Fruit fly (Drosophila melanogaster) whole organism, embryonic: ENCODE measurements around the gene CG13031.

Experiments used
- B-H1 ChIP-seq: fragments of 200-800 bp; sonication (Bioruptor generic); IDR thresholded peaks from 3 replicates; pipeline ENCODE4 v1.3.6; 2022; ENCODE audit warnings: missing biosample characterization, missing genetic modification characterization
- Blimp-1 ChIP-seq: fragments of 200-800 bp; sonication (Bioruptor generic); optimal IDR thresholded peaks from 3 replicates; lab custom pipeline; 2018; ENCODE audit warnings: missing biosample characterization, missing genetic modification characterization, mild to moderate bottlenecking, moderate library complexity, missing genetic modification reagents
- CG12769 ChIP-seq: fragments of 200-800 bp; sonication (Bioruptor generic); optimal IDR thresholded peaks from 2 replicates; lab custom pipeline; 2019; ENCODE audit warnings: missing biosample characterization, mild to moderate bottlenecking, missing genetic modification characterization, moderate library complexity
- CG15269 ChIP-seq: fragments of 200-800 bp; sonication (Bioruptor generic); optimal IDR thresholded peaks from 2 replicates; lab custom pipeline; 2018; ENCODE audit warnings: missing biosample characterization, mild to moderate bottlenecking, missing genetic modification characterization, moderate library complexity
- CG15514 ChIP-seq: fragments of 200-800 bp; sonication (Bioruptor generic); optimal IDR thresholded peaks from 3 replicates; lab custom pipeline; 2017; ENCODE audit warnings: missing biosample characterization, missing genetic modification characterization, mild to moderate bottlenecking, moderate library complexity, missing genetic modification reagents
- CG16815 ChIP-seq: fragments of 200-800 bp; sonication (Bioruptor generic); optimal IDR thresholded peaks from 3 replicates; lab custom pipeline; 2017; ENCODE audit warnings: missing biosample characterization, mild to moderate bottlenecking, missing genetic modification characterization
- CG17829 ChIP-seq: fragments of 200-800 bp; optimal IDR thresholded peaks from 2 replicates; lab custom pipeline; 2019; ENCODE audit warnings: missing biosample characterization, mild to moderate bottlenecking, missing genetic modification characterization, moderate library complexity
- CG2120 ChIP-seq: fragments of 200-800 bp; sonication (Bioruptor generic); optimal IDR thresholded peaks from 3 replicates; lab custom pipeline; 2016; ENCODE audit warnings: missing biosample characterization, missing genetic modification characterization
- CG2129 ChIP-seq: fragments of 200-800 bp; sonication (Bioruptor generic); IDR thresholded peaks from 2 replicates; pipeline ENCODE4 v1.3.6; 2022; ENCODE audit warnings: missing biosample characterization, missing genetic modification characterization; ENCODE audit not compliant: partially characterized antibody
- CG3065 ChIP-seq: fragments of 200-800 bp; sonication (Bioruptor generic); optimal IDR thresholded peaks from 2 replicates; lab custom pipeline; 2016; ENCODE audit warnings: missing biosample characterization, missing genetic modification characterization
- CG31224 ChIP-seq: fragments of 200-800 bp; sonication (Bioruptor generic); IDR thresholded peaks from 2 replicates; pipeline ENCODE4 v1.3.6; 2022; ENCODE audit warnings: missing biosample characterization, missing genetic modification characterization
- CG31388 ChIP-seq: fragments of 200-800 bp; sonication (Bioruptor generic); optimal IDR thresholded peaks from 2 replicates; lab custom pipeline; 2016; ENCODE audit warnings: missing biosample characterization, missing genetic modification characterization
- CG3163 ChIP-seq: fragments of 200-800 bp; sonication (Bioruptor generic); optimal IDR thresholded peaks from 3 replicates; lab custom pipeline; 2016; ENCODE audit warnings: missing biosample characterization, missing genetic modification characterization
- CG33213 ChIP-seq: fragments of 200-800 bp; sonication (Bioruptor generic); optimal IDR thresholded peaks from 3 replicates; lab custom pipeline; 2016; ENCODE audit warnings: missing biosample characterization, missing genetic modification characterization
- CG34422 ChIP-seq: fragments of 200-800 bp; sonication (Bioruptor generic); IDR thresholded peaks from 3 replicates; pipeline ENCODE4 v1.3.6; 2022; ENCODE audit warnings: missing biosample characterization, missing genetic modification characterization
- CG3726 ChIP-seq: fragments of 200-800 bp; sonication (Bioruptor generic); IDR thresholded peaks from 3 replicates; pipeline ENCODE4, ENCODE4 v1.3.6; 2022; ENCODE audit warnings: missing biosample characterization, missing genetic modification characterization
- CG4707 ChIP-seq: fragments of 200-800 bp; sonication (Bioruptor generic); optimal IDR thresholded peaks from 2 replicates; lab custom pipeline; 2018; ENCODE audit warnings: missing biosample characterization, mild to moderate bottlenecking, missing genetic modification characterization, moderate library complexity
- CG4730 ChIP-seq: fragments of 200-800 bp; sonication (Bioruptor generic); IDR thresholded peaks from 2 replicates; pipeline ENCODE4 v1.3.6; 2022; ENCODE audit warnings: missing biosample characterization, missing genetic modification characterization
- CG6689 ChIP-seq: fragments of 200-800 bp; sonication (Bioruptor generic); IDR thresholded peaks from 2 replicates; pipeline ENCODE4 v1.3.6; 2022; ENCODE audit warnings: missing biosample characterization, missing genetic modification characterization
- CG8359 ChIP-seq: fragments of 200-800 bp; sonication (Bioruptor generic); optimal IDR thresholded peaks from 2 replicates; lab custom pipeline; 2017; ENCODE audit warnings: missing biosample characterization, mild to moderate bottlenecking, missing genetic modification characterization, borderline replicate concordance
- CG9797 ChIP-seq: fragments of 200-800 bp; sonication (Bioruptor generic); optimal IDR thresholded peaks from 3 replicates; lab custom pipeline; 2018; ENCODE audit warnings: missing biosample characterization, mild to moderate bottlenecking, missing genetic modification characterization
- CkIIα-i1 ChIP-seq: fragments of 200-800 bp; sonication (Bioruptor generic); IDR thresholded peaks from 2 replicates; pipeline ENCODE4 v1.3.6; 2022; ENCODE audit warnings: missing biosample characterization, missing genetic modification characterization
- ERR ChIP-seq: fragments of 200-800 bp; sonication (Bioruptor generic); optimal IDR thresholded peaks from 2 replicates; lab custom pipeline; 2016; ENCODE audit warnings: missing biosample characterization, missing genetic modification characterization
- Fer2 ChIP-seq: fragments of 200-800 bp; sonication (Bioruptor generic); optimal IDR thresholded peaks from 2 replicates; lab custom pipeline; 2018; ENCODE audit warnings: missing biosample characterization, mild to moderate bottlenecking, missing genetic modification characterization, moderate library complexity
- HLH3B ChIP-seq: fragments of 200-800 bp; sonication (Bioruptor generic); IDR thresholded peaks from 2 replicates; pipeline ENCODE4 v1.3.6; 2022; ENCODE audit warnings: missing biosample characterization, missing genetic modification characterization
- Jarid2 ChIP-seq: fragments of 200-800 bp; sonication (Bioruptor generic); optimal IDR thresholded peaks from 3 replicates; lab custom pipeline; 2017; ENCODE audit warnings: mild to moderate bottlenecking, missing biosample characterization, missing genetic modification reagents, missing genetic modification characterization
- Mad ChIP-seq: fragments of 200-800 bp; sonication (Bioruptor generic); optimal IDR thresholded peaks from 2 replicates; lab custom pipeline; 2016; ENCODE audit warnings: missing biosample characterization, missing genetic modification characterization
- Mes4 ChIP-seq: fragments of 200-800 bp; sonication (Bioruptor generic); optimal IDR thresholded peaks from 2 replicates; lab custom pipeline; 2016; ENCODE audit warnings: missing biosample characterization, missing genetic modification characterization
- NC2β ChIP-seq: fragments of 200-800 bp; sonication (Bioruptor generic); optimal IDR thresholded peaks from 2 replicates; lab custom pipeline; 2016; ENCODE audit warnings: missing biosample characterization, missing genetic modification characterization
- Sry-β ChIP-seq: fragments of 200-800 bp; sonication (Bioruptor generic); optimal IDR thresholded peaks from 2 replicates; lab custom pipeline; 2018; ENCODE audit warnings: missing biosample characterization, mild to moderate bottlenecking, missing genetic modification characterization, moderate library complexity
- YL-1 ChIP-seq: fragments of 200-800 bp; sonication (Bioruptor generic); optimal IDR thresholded peaks from 3 replicates; lab custom pipeline; 2017; ENCODE audit warnings: missing biosample characterization, mild to moderate bottlenecking, missing genetic modification characterization
- ash1 ChIP-seq: fragments of 200-800 bp; sonication (Bioruptor generic); optimal IDR thresholded peaks from 2 replicates; lab custom pipeline; 2018; ENCODE audit warnings: missing biosample characterization, mild to moderate bottlenecking, missing genetic modification characterization
- bbx ChIP-seq: fragments of 200-800 bp; sonication (Bioruptor generic); IDR thresholded peaks from 2 replicates; pipeline ENCODE4 v1.3.6; 2022; ENCODE audit warnings: missing biosample characterization, missing genetic modification characterization; ENCODE audit not compliant: partially characterized antibody
- chif ChIP-seq, 2 experiments: fragments of 200-800 bp; sonication (Bioruptor generic); optimal IDR thresholded peaks; 3 replicates each; lab custom pipeline; 2016; ENCODE audit warnings: missing biosample characterization in 2 of 2, missing genetic modification characterization in 2 of 2
- dmrt11E ChIP-seq: fragments of 200-800 bp; sonication (Bioruptor generic); optimal IDR thresholded peaks from 3 replicates; lab custom pipeline; 2018; ENCODE audit warnings: missing biosample characterization, mild to moderate bottlenecking, missing genetic modification characterization, moderate library complexity
- emc ChIP-seq: fragments of 200-800 bp; sonication (Bioruptor generic); optimal IDR thresholded peaks from 2 replicates; lab custom pipeline; 2016; ENCODE audit warnings: missing biosample characterization, missing genetic modification characterization
- en ChIP-seq: fragments of 200-800 bp; sonication (Bioruptor generic); optimal IDR thresholded peaks from 2 replicates; lab custom pipeline; 2016; ENCODE audit warnings: missing biosample characterization, missing genetic modification characterization
- gt ChIP-seq: fragments of 200-800 bp; sonication (Bioruptor generic); IDR thresholded peaks from 2 replicates; pipeline ENCODE4 v1.3.6; 2022; ENCODE audit warnings: missing biosample characterization, missing genetic modification characterization
- hbn ChIP-seq: fragments of 200-800 bp; sonication (Bioruptor generic); IDR thresholded peaks from 2 replicates; pipeline ENCODE4 v1.3.6; 2022; ENCODE audit warnings: missing biosample characterization, missing genetic modification characterization; ENCODE audit not compliant: partially characterized antibody
- jigr1 ChIP-seq: fragments of 200-800 bp; sonication (Bioruptor generic); IDR thresholded peaks from 3 replicates; pipeline ENCODE4 v1.3.6; 2022; ENCODE audit warnings: missing biosample characterization, missing genetic modification characterization
- kay ChIP-seq: fragments of 200-800 bp; sonication (Bioruptor generic); optimal IDR thresholded peaks from 2 replicates; lab custom pipeline; 2016; ENCODE audit warnings: missing biosample characterization, missing genetic modification characterization
- nmo ChIP-seq: fragments of 200-800 bp; sonication (Bioruptor generic); optimal IDR thresholded peaks from 2 replicates; lab custom pipeline; 2018; ENCODE audit warnings: missing biosample characterization, mild to moderate bottlenecking, missing genetic modification characterization, moderate library complexity
- odd ChIP-seq: fragments of 200-800 bp; sonication (Bioruptor generic); optimal IDR thresholded peaks from 2 replicates; lab custom pipeline; 2017; ENCODE audit warnings: missing biosample characterization, mild to moderate bottlenecking, missing genetic modification characterization
- row ChIP-seq: fragments of 200-800 bp; sonication (Bioruptor generic); IDR thresholded peaks from 3 replicates; pipeline ENCODE4 v1.3.6; 2022; ENCODE audit warnings: missing biosample characterization, missing genetic modification characterization
- slbo ChIP-seq: fragments of 200-800 bp; sonication (Bioruptor generic); IDR thresholded peaks from 2 replicates; pipeline ENCODE4 v1.3.6; 2022; ENCODE audit warnings: missing biosample characterization, missing genetic modification characterization
- slp2 ChIP-seq: fragments of 200-800 bp; sonication (Bioruptor generic); optimal IDR thresholded peaks from 2 replicates; lab custom pipeline; 2016; ENCODE audit warnings: missing biosample characterization, missing genetic modification characterization
- sr ChIP-seq: fragments of 200-800 bp; sonication (Bioruptor generic); IDR thresholded peaks from 3 replicates; pipeline ENCODE4 v1.3.6; 2022; ENCODE audit warnings: missing biosample characterization, missing genetic modification characterization
- stwl ChIP-seq: fragments of 200-800 bp; sonication (Bioruptor generic); optimal IDR thresholded peaks from 3 replicates; lab custom pipeline; 2018; ENCODE audit warnings: missing biosample characterization, mild to moderate bottlenecking, missing genetic modification characterization, moderate library complexity
- tna ChIP-seq: fragments of 200-800 bp; sonication (Bioruptor generic); IDR thresholded peaks from 2 replicates; pipeline ENCODE4 v1.3.6; 2022; ENCODE audit warnings: missing biosample characterization, missing genetic modification characterization; ENCODE audit not compliant: partially characterized antibody
- tx ChIP-seq: fragments of 200-800 bp; sonication (Bioruptor generic); optimal IDR thresholded peaks from 2 replicates; lab custom pipeline; 2016; ENCODE audit warnings: missing biosample characterization, missing genetic modification characterization

CG13031 gene

DNA sequence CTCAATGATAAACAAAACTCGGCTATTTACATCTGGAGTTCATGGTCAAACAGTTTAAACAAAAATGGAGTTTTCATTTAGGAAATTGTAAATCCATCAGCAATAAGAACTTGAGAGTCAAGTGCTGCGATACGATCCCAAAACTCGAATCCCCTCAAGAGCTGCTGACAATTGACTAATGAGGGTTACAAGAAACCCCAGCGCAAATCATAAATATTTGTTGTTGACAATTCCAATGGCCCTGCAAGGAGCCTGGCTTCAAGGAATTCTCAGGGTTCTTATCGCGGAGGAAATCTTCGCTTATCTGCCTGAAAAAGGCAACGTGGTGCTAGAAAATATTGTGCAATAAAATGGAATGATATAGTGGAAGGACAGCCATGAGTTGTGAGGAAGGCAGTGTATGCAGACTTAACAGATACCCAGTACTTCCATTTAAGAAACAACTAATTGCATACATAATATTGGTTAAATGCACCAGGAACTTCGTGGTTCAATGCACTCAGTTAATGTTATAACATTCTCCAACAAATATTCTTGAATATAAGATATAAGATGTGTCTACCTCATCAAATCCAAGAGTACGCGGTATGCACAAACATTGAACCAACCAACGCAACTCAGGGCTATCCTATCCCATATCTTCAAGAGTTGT lies 43.5 kb downstream of the CG13031 start (continued):
- TF ChIP-seq CG3163 (GFP tag; lab: Kevin White, UChicago) (no peak), hbn (GFP tag; lab: Robert Waterston, UW) (no peak), bbx (GFP tag; lab: Robert Waterston, UW) (no peak), CG4707 (no peak), CG8359 (GFP tag; lab: Kevin White, UChicago) (no peak), ERR (GFP tag; lab: Kevin White, UChicago) (no peak), CG3726 (GFP tag; lab: Robert Waterston, UW) (no peak), chif (GFP tag; optimal IDR thresholded peaks at IDR 0.05; lab: Kevin White, UChicago) (peak; percentile 12 to 36), CG31388 (no peak), Sry-β (no peak), Fer2 (no peak), CG3065 (no peak), CG15514 (GFP tag; lab: Kevin White, UChicago) (no peak), gt (GFP tag; lab: Robert Waterston, UW) (no peak; the same call in 1 of the 2 replicates), CG34422 (GFP tag; lab: Robert Waterston, UW) (no peak), CG2120 (GFP tag; lab: Kevin White, UChicago) (no peak), CG4730 (peak; percentile 36; the same call in 1 of the 2 replicates), row (GFP tag; lab: Robert Waterston, UW) (peak; percentile 77), HLH3B (GFP tag; lab: Robert Waterston, UW) (peak; percentile 40; the same call in 1 of the 2 replicates), en (GFP tag; lab: Kevin White, UChicago) (no peak), CG6689 (peak; percentile 66), CG31224 (no peak), tna (GFP tag; lab: Robert Waterston, UW) (peak; percentile 24; the same call in 1 of the 2 replicates), ash1 (no peak), CG16815 (peak; percentile 40), slbo (GFP tag; lab: Robert Waterston, UW) (peak; percentile 9; the same call in 1 of the 2 replicates), slp2 (GFP tag; lab: Kevin White, UChicago) (no peak), CkIIα-i1 (GFP tag; lab: Robert Waterston, UW) (no peak), sr (no peak), CG2129 (no peak), stwl (tag; lab: Kevin White, UChicago) (no peak), Mad (GFP tag; lab: Kevin White, UChicago) (peak; percentile 29), jigr1 (GFP tag; lab: Robert Waterston, UW) (no peak), odd (GFP tag; lab: Kevin White, UChicago) (no peak), tx (no peak), Mes4 (GFP tag; lab: Kevin White, UChicago) (no peak), CG15269 (no peak), NC2β (GFP tag; lab: Kevin White, UChicago) (peak; percentile 28), emc (GFP tag; lab: Kevin White, UChicago) (no peak), kay (GFP tag; lab: Kevin White, UChicago) (peak; percentile 1), CG12769 (tag; lab: Kevin White, UChicago) (peak; percentile 48), CG9797 (GFP tag; lab: Kevin White, UChicago) (no peak), Jarid2 (GFP tag; lab: Kevin White, UChicago) (no peak), YL-1 (GFP tag; lab: Kevin White, UChicago) (no peak), CG17829 (tag; lab: Kevin White, UChicago) (peak; percentile 54), nmo (peak; percentile 59), B-H1 (GFP tag; lab: Robert Waterston, UW) (peak; percentile 35; the same call in 2 of the 3 replicates), CG33213 (GFP tag; lab: Kevin White, UChicago) (no peak), Blimp-1 (GFP tag; lab: Kevin White, UChicago) (no peak), dmrt11E (peak; percentile 69)
